Worm (Caenorhabditis elegans): ENCODE results near the gene C37E2.2.

The C37E2.2 gene

ce11 chrX:14175740-14176139, at the start of gene C37E2.2:
Gene C37E2.2, plus strand, starts transcription at chrX:14176040.
- TF ChIP-seq snu-23 (GFP tag; optimal IDR thresholded peaks at IDR 0.05): no peak
- TF ChIP-seq lin-39 (tag; optimal IDR thresholded peaks at IDR 0.05): no peak
- TF ChIP-seq fkh-10 (GFP tag; optimal IDR thresholded peaks at IDR 0.05): no peak
- TF ChIP-seq hlh-17 (GFP tag; optimal IDR thresholded peaks at IDR 0.05; ENCODE audit: borderline replicate concordance): no peak
- no peak for TF ChIP-seq egl-13 (tag; optimal IDR thresholded peaks at IDR 0.05)
- TF ChIP-seq F16B12.6 (tag; optimal IDR thresholded peaks at IDR 0.05): no peak
- no peak for TF ChIP-seq hpl-2 (GFP tag; optimal IDR thresholded peaks at IDR 0.05)
- TF ChIP-seq sptf-1 (tag; optimal IDR thresholded peaks at IDR 0.05): no peak
- no peak for TF ChIP-seq snpc-4 (tag; optimal IDR thresholded peaks at IDR 0.05)
- no peak for TF ChIP-seq alr-1 (tag; optimal IDR thresholded peaks at IDR 0.05; ENCODE audit: borderline replicate concordance)

- TF ChIP-seq lin-35 (GFP tag; optimal IDR thresholded peaks at IDR 0.05) (peak in 1 of 2 experiments; percentile 22), tlp-1 (tag; optimal IDR thresholded peaks at IDR 0.05) (no peak), C04F5.9 (tag; optimal IDR thresholded peaks at IDR 0.05) (no peak), grh-1 (GFP tag; IDR thresholded peaks at IDR 0.05) (no peak), elt-2 (tag; optimal IDR thresholded peaks at IDR 0.05) (no peak), zag-1 (tag; optimal IDR thresholded peaks at IDR 0.05) (no peak), ceh-82 (tag; optimal IDR thresholded peaks at IDR 0.05) (peak in 1 of 3 experiments; percentile 25), efl-1 (optimal IDR thresholded peaks at IDR 0.05) (peak in 1 of 2 experiments; percentile 36), efl-1 (GFP tag; optimal IDR thresholded peaks at IDR 0.05 in 1 of 2) (no peak), nhr-20 (tag; optimal IDR thresholded peaks at IDR 0.05) (peak; percentile 12), lin-39 (tag; optimal IDR thresholded peaks at IDR 0.05) (no peak), tbx-2 (tag; optimal IDR thresholded peaks at IDR 0.05) (peak; percentile 2), Y116A8C.19 (tag; optimal IDR thresholded peaks at IDR 0.05; ENCODE audit: borderline replicate concordance) (no peak), dpl-1 (GFP tag; optimal IDR thresholded peaks at IDR 0.05) (peak in 2 of 3 experiments; percentile 10 to 20), sptf-1 (tag; optimal IDR thresholded peaks at IDR 0.05) (no peak), ceh-88 (GFP tag; IDR thresholded peaks at IDR 0.05) (no peak), unc-98 (GFP tag; IDR thresholded peaks at IDR 0.05) (no peak), swsn-7 (tag; optimal IDR thresholded peaks at IDR 0.05) (peak; percentile 9), skn-1 (tag; optimal IDR thresholded peaks at IDR 0.05) (peak; percentile 8), irx-1 (tag; optimal IDR thresholded peaks at IDR 0.05) (no peak), lin-14 (GFP tag; optimal IDR thresholded peaks at IDR 0.05) (peak; percentile 62), nhr-47 (tag; optimal IDR thresholded peaks at IDR 0.05) (peak; percentile 3), pag-3 (tag; optimal IDR thresholded peaks at IDR 0.05; ENCODE audit: borderline replicate concordance, insufficient read depth) (no peak), rnt-1 (tag; optimal IDR thresholded peaks at IDR 0.05) (peak; percentile 45), hpl-2 (GFP tag; optimal IDR thresholded peaks at IDR 0.05) (no peak), mef-2 (tag; optimal IDR thresholded peaks at IDR 0.05) (no peak), fkh-8 (tag; optimal IDR thresholded peaks at IDR 0.05) (peak; percentile 20), pax-3 (tag; optimal IDR thresholded peaks at IDR 0.05) (no peak), blmp-1 (tag; optimal IDR thresholded peaks at IDR 0.05) (peak; percentile 2), unc-130 (tag; optimal IDR thresholded peaks at IDR 0.05) (no peak), fos-1 (tag; optimal IDR thresholded peaks at IDR 0.05) (no peak), mep-1 (tag; optimal IDR thresholded peaks at IDR 0.05) (peak; percentile 34), lin-13 (GFP tag; optimal IDR thresholded peaks at IDR 0.05) (peak; percentile 4), snu-23 (GFP tag; optimal IDR thresholded peaks at IDR 0.05) (peak; percentile 49)
Observed at ce11 chrX:14127291-14127922, 48.4 kb upstream of the C37E2.2 start, which contains the start of gene F28H6.4. Gene F28H6.4, plus strand, starts transcription at chrX:14127872.

Data from whole organism, L1 larva.